Worm (Caenorhabditis elegans): ENCODE results near the gene srd-42.

- TF ChIP-seq ceh-16 (tag; optimal IDR thresholded peaks at IDR 0.05) (no peak), nhr-25 (tag; optimal IDR thresholded peaks at IDR 0.05) (no peak), elt-2 (tag; optimal IDR thresholded peaks at IDR 0.05) (no peak), nfya-1 (tag; optimal IDR thresholded peaks at IDR 0.05; ENCODE audit: insufficient read depth) (no peak), tbx-2 (tag; optimal IDR thresholded peaks at IDR 0.05) (no peak), elt-3 (tag; optimal IDR thresholded peaks at IDR 0.05) (no peak), mdl-1 (tag; optimal IDR thresholded peaks at IDR 0.05) (no peak), pha-4 (tag; optimal IDR thresholded peaks at IDR 0.05) (no peak), ZK546.5 (tag; optimal IDR thresholded peaks at IDR 0.05) (no peak), zag-1 (tag; optimal IDR thresholded peaks at IDR 0.05) (no peak), unc-62 (GFP tag; optimal IDR thresholded peaks at IDR 0.05) (no peak), fkh-10 (GFP tag; optimal IDR thresholded peaks at IDR 0.05) (no peak), aly-2 (tag; optimal IDR thresholded peaks at IDR 0.05) (no peak)
These were observed 8.6 kb downstream of the srd-42 start, which contains the start of gene srd-36 for ce11 chrX:13294669-13295068.
